Comparison of ENCODE assay signal across 1 worm cellular context in genomic region chrV:9582594-9583322, ce11.
TF ChIP-seq lines count a peak whose summit lies in the region.

TSS of gene rtfo-1 (minus strand) at chrV:9582644.

TF ChIP-seq in whole organism, late embryonic, 69 proteins besides CTCF, POLR2A, EP300 and RAD21 (continued from another document):
- TF ChIP-seq T23F11.4 (GFP tag; optimal IDR thresholded peaks at IDR 0.05; lab: Kevin White, UChicago), result peak; percentile 42
- TF ChIP-seq K09A11.1 (tag; optimal IDR thresholded peaks at IDR 0.05; lab: Kevin White, UChicago; ENCODE audit: insufficient read depth), result peak; percentile 75
- TF ChIP-seq elt-2 (tag; optimal IDR thresholded peaks at IDR 0.05; lab: Kevin White, UChicago), result peak; percentile 79
- TF ChIP-seq ref-2 (tag; optimal IDR thresholded peaks at IDR 0.05; lab: Kevin White, UChicago), result peak; percentile 11
- no peak for TF ChIP-seq unc-3 (GFP tag; conservative IDR thresholded peaks at IDR 0.05; lab: Robert Waterston, UW)
- TF ChIP-seq unc-3 (tag; optimal IDR thresholded peaks at IDR 0.05; lab: Kevin White, UChicago), result no peak
